Worm (Caenorhabditis elegans) whole organism, L2 larva: ENCODE results near the gene hrg-1.

Experiments
- C34F6.9 ChIP-seq: fragments of 150-350 bp; optimal IDR thresholded peaks from 2 replicates; lab custom pipeline; 2014; ENCODE audit warnings: missing biosample characterization, missing genetic modification characterization
- F13H6.1 ChIP-seq: sonication (generic microtip); optimal IDR thresholded peaks from 2 replicates; lab custom pipeline; 2016; ENCODE audit warnings: missing genetic modification characterization, missing compliant biosample characterization
- R02D3.7 ChIP-seq: fragments of 150-350 bp; optimal IDR thresholded peaks from 2 replicates; lab custom pipeline; 2014; ENCODE audit warnings: missing biosample characterization, missing genetic modification characterization
- Y55F3AM.14 ChIP-seq: fragments of 200-800 bp; sonication (Bioruptor generic); optimal IDR thresholded peaks from 2 replicates; lab custom pipeline; 2018; ENCODE audit warnings: mild to moderate bottlenecking, missing genetic modification characterization, missing compliant biosample characterization
- ZK546.5 ChIP-seq: sonication (generic microtip); optimal IDR thresholded peaks from 2 replicates; lab custom pipeline; 2017; ENCODE audit warnings: missing biosample characterization, missing genetic modification characterization
- alr-1 ChIP-seq: fragments of 150-350 bp; optimal IDR thresholded peaks from 2 replicates; lab custom pipeline; 2014; ENCODE audit warnings: missing biosample characterization, missing genetic modification characterization
- aly-2 ChIP-seq: fragments of 150-350 bp; optimal IDR thresholded peaks from 2 replicates; lab custom pipeline; 2014; ENCODE audit warnings: missing biosample characterization, missing genetic modification characterization
- ama-1 ChIP-seq: fragments of 150-350 bp; optimal IDR thresholded peaks from 2 replicates; lab custom pipeline; 2018; ENCODE audit warnings: inconsistent platforms
- blmp-1 ChIP-seq: sonication (generic microtip); optimal IDR thresholded peaks from 2 replicates; lab custom pipeline; 2017; ENCODE audit warnings: missing genetic modification characterization, mild to moderate bottlenecking, missing compliant biosample characterization, antibody characterized with exemption, moderate library complexity; ENCODE audit not compliant: insufficient read depth
- ceh-16 ChIP-seq: fragments of 150-350 bp; optimal IDR thresholded peaks from 2 replicates; lab custom pipeline; 2014; ENCODE audit warnings: missing biosample characterization, missing genetic modification characterization
- ceh-82 ChIP-seq: fragments of 150-350 bp; optimal IDR thresholded peaks from 2 replicates; lab custom pipeline; 2014; ENCODE audit warnings: missing biosample characterization, missing genetic modification characterization
- crh-2 ChIP-seq: sonication (generic microtip); optimal IDR thresholded peaks from 2 replicates; lab custom pipeline; 2017; ENCODE audit warnings: missing biosample characterization, missing genetic modification characterization
- dmd-4 ChIP-seq: sonication (generic microtip); optimal IDR thresholded peaks from 2 replicates; lab custom pipeline; 2017; ENCODE audit warnings: missing biosample characterization, missing genetic modification characterization
- egl-27 ChIP-seq: sonication (generic microtip); optimal IDR thresholded peaks from 3 replicates; lab custom pipeline; 2017; ENCODE audit warnings: missing biosample characterization, missing genetic modification reagents, missing genetic modification characterization
- elt-1 ChIP-seq: fragments of 150-350 bp; optimal IDR thresholded peaks from 2 replicates; lab custom pipeline; 2014; ENCODE audit warnings: missing biosample characterization, missing genetic modification characterization
- elt-3 ChIP-seq: sonication (generic microtip); optimal IDR thresholded peaks from 2 replicates; lab custom pipeline; 2017; ENCODE audit warnings: missing biosample characterization, missing genetic modification characterization
- fos-1 ChIP-seq: fragments of 150-350 bp; optimal IDR thresholded peaks from 2 replicates; lab custom pipeline; 2014; ENCODE audit warnings: missing biosample characterization, missing genetic modification characterization
- gmeb-1 ChIP-seq: fragments of 150-350 bp; optimal IDR thresholded peaks from 2 replicates; lab custom pipeline; 2014; ENCODE audit warnings: missing biosample characterization, missing genetic modification characterization
- lin-11 ChIP-seq: fragments of 150-350 bp; sonication (generic microtip); optimal IDR thresholded peaks from 2 replicates; lab custom pipeline; 2014; ENCODE audit warnings: missing biosample characterization, missing genetic modification characterization, inconsistent platforms, mixed read lengths
- lin-13 ChIP-seq: fragments of 150-350 bp; optimal IDR thresholded peaks from 2 replicates; lab custom pipeline; 2014; ENCODE audit warnings: missing biosample characterization, missing genetic modification reagents, missing genetic modification characterization
- lin-39 ChIP-seq: fragments of 150-350 bp; optimal IDR thresholded peaks from 2 replicates; lab custom pipeline; 2014; ENCODE audit warnings: missing biosample characterization, missing genetic modification reagents, missing genetic modification characterization
- lsy-2 ChIP-seq, 2 experiments: fragments of 150-350 bp in 1 of 2; sonication (generic microtip) in 1 of 2; optimal IDR thresholded peaks; 2 replicates each; lab custom pipeline; 2014 to 2017; ENCODE audit warnings: missing biosample characterization in 2 of 2, missing genetic modification characterization in 2 of 2
- mab-5 ChIP-seq: fragments of 150-350 bp; optimal IDR thresholded peaks from 2 replicates; lab custom pipeline; 2014; ENCODE audit warnings: missing biosample characterization, missing genetic modification characterization
- mbf-1 ChIP-seq: sonication (generic microtip); optimal IDR thresholded peaks from 2 replicates; lab custom pipeline; 2017; ENCODE audit warnings: missing biosample characterization, missing genetic modification characterization
- mdl-1 ChIP-seq, 2 experiments: fragments of 150-350 bp in 1 of 2; sonication (generic microtip) in 1 of 2; optimal IDR thresholded peaks; 2 replicates each; lab custom pipeline; 2017; ENCODE audit warnings: missing biosample characterization in 2 of 2, missing genetic modification characterization in 2 of 2
- nhr-10 ChIP-seq: sonication (generic microtip); optimal IDR thresholded peaks from 2 replicates; lab custom pipeline; 2017; ENCODE audit warnings: missing biosample characterization, missing genetic modification characterization
- nhr-11 ChIP-seq: fragments of 150-350 bp; optimal IDR thresholded peaks from 2 replicates; lab custom pipeline; 2014; ENCODE audit warnings: missing biosample characterization, missing genetic modification characterization
- nhr-12 ChIP-seq: fragments of 150-350 bp; optimal IDR thresholded peaks from 2 replicates; lab custom pipeline; 2014; ENCODE audit warnings: missing biosample characterization, missing genetic modification characterization
- nhr-129 ChIP-seq: fragments of 150-350 bp; optimal IDR thresholded peaks from 2 replicates; lab custom pipeline; 2014; ENCODE audit warnings: missing biosample characterization, missing genetic modification characterization
- nhr-21 ChIP-seq: fragments of 150-350 bp; optimal IDR thresholded peaks from 2 replicates; lab custom pipeline; 2014; ENCODE audit warnings: missing biosample characterization, missing genetic modification characterization
- nhr-23 ChIP-seq: fragments of 150-350 bp; optimal IDR thresholded peaks from 2 replicates; lab custom pipeline; 2014; ENCODE audit warnings: missing biosample characterization, missing genetic modification reagents, missing genetic modification characterization
- nhr-237 ChIP-seq: fragments of 150-350 bp; optimal IDR thresholded peaks from 2 replicates; lab custom pipeline; 2014; ENCODE audit warnings: missing biosample characterization, missing genetic modification characterization
- nhr-25 ChIP-seq: fragments of 150-350 bp; sonication (generic microtip); optimal IDR thresholded peaks from 3 replicates; lab custom pipeline; 2014; ENCODE audit warnings: missing biosample characterization, missing genetic modification characterization
- nhr-6 ChIP-seq: fragments of 150-350 bp; optimal IDR thresholded peaks from 2 replicates; lab custom pipeline; 2014; ENCODE audit warnings: missing biosample characterization, missing genetic modification characterization
- nhr-77 ChIP-seq: fragments of 150-350 bp; optimal IDR thresholded peaks from 2 replicates; lab custom pipeline; 2014; ENCODE audit warnings: missing biosample characterization, missing genetic modification characterization
- peb-1 ChIP-seq: fragments of 150-350 bp; optimal IDR thresholded peaks from 2 replicates; lab custom pipeline; 2014; ENCODE audit warnings: missing biosample characterization, missing genetic modification characterization
- sem-4 ChIP-seq: fragments of 150-350 bp; optimal IDR thresholded peaks from 2 replicates; lab custom pipeline; 2014; ENCODE audit warnings: missing biosample characterization, missing genetic modification reagents, missing genetic modification characterization
- skn-1 ChIP-seq: sonication (generic microtip); optimal IDR thresholded peaks from 2 replicates; lab custom pipeline; 2017; ENCODE audit warnings: missing biosample characterization, missing genetic modification characterization
- sma-3 ChIP-seq: sonication (generic microtip); optimal IDR thresholded peaks from 2 replicates; lab custom pipeline; 2016; ENCODE audit warnings: missing genetic modification reagents, missing genetic modification characterization, missing compliant biosample characterization
- sma-9 ChIP-seq, 2 experiments: fragments of 150-350 bp in 1 of 2; sonication (generic microtip) in 1 of 2; optimal IDR thresholded peaks; 2 replicates each; lab custom pipeline; 2014 to 2016; ENCODE audit warnings: missing genetic modification characterization in 2 of 2, mild to moderate bottlenecking in 1 of 2, missing biosample characterization in 1 of 2, missing compliant biosample characterization in 1 of 2, missing genetic modification reagents in 1 of 2, moderate library complexity in 1 of 2
- snpc-4 ChIP-seq: fragments of 150-350 bp; optimal IDR thresholded peaks from 2 replicates; lab custom pipeline; 2014; ENCODE audit warnings: missing biosample characterization, missing genetic modification characterization
- unc-39 ChIP-seq: fragments of 150-350 bp; optimal IDR thresholded peaks from 2 replicates; lab custom pipeline; 2014; ENCODE audit warnings: missing biosample characterization, missing genetic modification characterization
- unc-55 ChIP-seq: fragments of 150-350 bp; sonication (generic microtip); optimal IDR thresholded peaks from 3 replicates; lab custom pipeline; 2014; ENCODE audit warnings: missing biosample characterization, missing genetic modification reagents, missing genetic modification characterization
- unc-62 ChIP-seq: fragments of 150-350 bp; optimal IDR thresholded peaks from 2 replicates; lab custom pipeline; 2014; ENCODE audit warnings: missing biosample characterization, missing genetic modification reagents, missing genetic modification characterization
- zag-1 ChIP-seq: fragments of 150-350 bp; optimal IDR thresholded peaks from 2 replicates; lab custom pipeline; 2014; ENCODE audit warnings: missing biosample characterization, missing genetic modification characterization
- ztf-1 ChIP-seq: fragments of 200-800 bp; sonication (Bioruptor generic); conservative IDR thresholded peaks from 2 replicates; pipeline ENCODE4 v1.3.6; 2022; ENCODE audit warnings: missing genetic modification characterization, missing compliant biosample characterization
- ztf-11 ChIP-seq: sonication (generic microtip); optimal IDR thresholded peaks from 2 replicates; lab custom pipeline; 2017; ENCODE audit warnings: missing biosample characterization, missing genetic modification characterization
- ztf-4 ChIP-seq: fragments of 150-350 bp; optimal IDR thresholded peaks from 2 replicates; lab custom pipeline; 2014; ENCODE audit warnings: missing biosample characterization, missing genetic modification characterization

The hrg-1 gene

DNA sequence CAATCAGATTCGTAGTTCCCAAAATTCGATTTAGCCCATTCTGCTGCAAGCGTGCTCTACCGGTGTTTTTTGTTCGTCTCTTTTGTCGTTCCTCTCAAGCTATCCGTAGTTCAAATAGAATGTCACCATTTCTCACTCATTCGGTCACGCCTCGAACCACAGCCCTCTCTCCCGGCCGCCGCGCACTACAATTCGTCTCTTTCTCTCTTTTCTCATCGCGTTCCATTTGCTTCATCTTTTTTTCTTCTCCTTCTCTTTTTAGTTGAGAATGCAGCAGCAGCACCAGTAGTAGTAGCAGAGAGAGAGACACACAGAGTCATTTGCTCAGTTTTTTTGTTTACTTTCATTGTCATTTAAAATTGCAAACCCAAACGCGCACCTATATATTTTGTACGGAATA, at the start of gene hrg-1:
Gene hrg-1 (minus strand): TSS at position 109 of the 400 bp plus-strand sequence.
- TF ChIP-seq peb-1: no peak
- TF ChIP-seq ztf-1: no peak
- no peak for TF ChIP-seq dmd-4 (tag; lab: Kevin White, UChicago)
- peak; percentile 21 for TF ChIP-seq blmp-1 (tag; lab: Kevin White, UChicago)
- TF ChIP-seq ztf-11 (tag; lab: Kevin White, UChicago): no peak
- TF ChIP-seq ztf-4: peak; percentile 73
- no peak for TF ChIP-seq nhr-21
- TF ChIP-seq zag-1 (tag; lab: Kevin White, UChicago): peak; percentile 56
- no peak for TF ChIP-seq alr-1
- TF ChIP-seq nhr-129 (tag; lab: Kevin White, UChicago): peak; percentile 60
- no peak for TF ChIP-seq nhr-6 (tag; lab: Kevin White, UChicago)
- TF ChIP-seq R02D3.7 (tag; lab: Kevin White, UChicago): no peak
- no peak for TF ChIP-seq ceh-16 (tag; lab: Kevin White, UChicago)
- peak; percentile 70 for TF ChIP-seq sma-9 (GFP tag; optimal IDR thresholded peaks at IDR 0.05; lab: Kevin White, UChicago)
- TF ChIP-seq sma-9 (tag; optimal IDR thresholded peaks at IDR 0.05; lab: Kevin White, UChicago): no peak
- TF ChIP-seq nhr-12 (tag; lab: Kevin White, UChicago): no peak
- no peak for TF ChIP-seq nhr-11 (tag; lab: Kevin White, UChicago)
- peak; percentile 69 for TF ChIP-seq unc-55 (GFP tag; lab: Kevin White, UChicago)
- TF ChIP-seq elt-1 (tag; lab: Kevin White, UChicago): no peak
- TF ChIP-seq crh-2 (tag; lab: Kevin White, UChicago): peak; percentile 62
- no peak for TF ChIP-seq gmeb-1 (tag; lab: Kevin White, UChicago)
- TF ChIP-seq ceh-82 (tag; lab: Kevin White, UChicago): no peak
- TF ChIP-seq mab-5 (tag; lab: Kevin White, UChicago): peak; percentile 34
- no peak for TF ChIP-seq nhr-23 (tag; lab: Kevin White, UChicago)
- TF ChIP-seq nhr-25 (tag; lab: Kevin White, UChicago): peak; percentile 9
- no peak for TF ChIP-seq mbf-1
- TF ChIP-seq ama-1 (lab: Kevin White, UChicago): peak; percentile 19
- TF ChIP-seq sem-4: peak; percentile 81
- TF ChIP-seq aly-2 (tag; lab: Kevin White, UChicago): no peak
- TF ChIP-seq mdl-1 (tag; optimal IDR thresholded peaks at IDR 0.05; lab: Kevin White, UChicago): peak; percentile 31 to 53
- no peak for TF ChIP-seq lin-39
- no peak for TF ChIP-seq unc-39 (tag; lab: Kevin White, UChicago)
- no peak for TF ChIP-seq nhr-10 (tag; lab: Kevin White, UChicago)
- TF ChIP-seq egl-27 (tag; lab: Kevin White, UChicago): peak; percentile 59
- peak; percentile 80 for TF ChIP-seq fos-1 (tag; lab: Kevin White, UChicago)
- no peak for TF ChIP-seq elt-3 (tag; lab: Kevin White, UChicago)
- no peak for TF ChIP-seq skn-1
- no peak for TF ChIP-seq unc-62 (GFP tag; lab: Kevin White, UChicago)
- peak; percentile 69 for TF ChIP-seq lin-11 (tag; lab: Kevin White, UChicago)
- no peak for TF ChIP-seq snpc-4
- peak; percentile 91 for TF ChIP-seq F13H6.1
- no peak for TF ChIP-seq ZK546.5 (tag; lab: Kevin White, UChicago)
- peak; percentile 25 for TF ChIP-seq Y55F3AM.14 (GFP tag; lab: Kevin White, UChicago)
- TF ChIP-seq lin-13 (GFP tag; lab: Kevin White, UChicago): peak; percentile 51
- peak; percentile 39 for TF ChIP-seq sma-3 (GFP tag; lab: Kevin White, UChicago)
- no peak for TF ChIP-seq nhr-237
- peak in 1 of 2 experiments; percentile 69 for TF ChIP-seq lsy-2 (tag; optimal IDR thresholded peaks at IDR 0.05; lab: Kevin White, UChicago)
- no peak for TF ChIP-seq nhr-77 (tag; lab: Kevin White, UChicago)
- peak; percentile 81 for TF ChIP-seq C34F6.9 (tag; lab: Kevin White, UChicago)
